Worm (Caenorhabditis elegans) whole organism, mixed stage, embryonic: ENCODE data around the gene rpt-6.

ENCODE experiments used
- elt-3 ChIP-seq: fragments of 150-350 bp; optimal IDR thresholded peaks from 2 replicates; lab custom pipeline; 2014; ENCODE audit warnings: missing biosample characterization, missing genetic modification characterization
- hlh-1 ChIP-seq: fragments of 150-350 bp; optimal IDR thresholded peaks from 2 replicates; lab custom pipeline; 2014; ENCODE audit warnings: missing biosample characterization, missing genetic modification reagents, missing genetic modification characterization
- nhr-2 ChIP-seq: fragments of 150-350 bp; optimal IDR thresholded peaks from 2 replicates; lab custom pipeline; 2014; ENCODE audit warnings: missing biosample characterization, missing genetic modification characterization
- nhr-237 ChIP-seq: fragments of 150-350 bp; optimal IDR thresholded peaks from 2 replicates; lab custom pipeline; 2014; ENCODE audit warnings: missing biosample characterization, missing genetic modification characterization
- nhr-28 ChIP-seq: fragments of 150-350 bp; optimal IDR thresholded peaks from 2 replicates; lab custom pipeline; 2014; ENCODE audit warnings: missing biosample characterization, missing genetic modification characterization
- pha-4 ChIP-seq: fragments of 150-350 bp; optimal IDR thresholded peaks from 2 replicates; lab custom pipeline; 2018; ENCODE audit warnings: missing biosample characterization, missing genetic modification reagents, missing genetic modification characterization
- snpc-4 ChIP-seq: fragments of 150-350 bp; optimal IDR thresholded peaks from 2 replicates; lab custom pipeline; 2014; ENCODE audit warnings: missing biosample characterization, missing genetic modification characterization
- sptf-1 ChIP-seq: sonication (generic microtip); optimal IDR thresholded peaks from 2 replicates; lab custom pipeline; 2017; ENCODE audit warnings: mild to moderate bottlenecking, missing genetic modification characterization, moderate library complexity, missing compliant biosample characterization
- unc-62 ChIP-seq: fragments of 150-350 bp; optimal IDR thresholded peaks from 2 replicates; lab custom pipeline; 2014; ENCODE audit warnings: missing biosample characterization, missing genetic modification reagents, missing genetic modification characterization

DNA sequence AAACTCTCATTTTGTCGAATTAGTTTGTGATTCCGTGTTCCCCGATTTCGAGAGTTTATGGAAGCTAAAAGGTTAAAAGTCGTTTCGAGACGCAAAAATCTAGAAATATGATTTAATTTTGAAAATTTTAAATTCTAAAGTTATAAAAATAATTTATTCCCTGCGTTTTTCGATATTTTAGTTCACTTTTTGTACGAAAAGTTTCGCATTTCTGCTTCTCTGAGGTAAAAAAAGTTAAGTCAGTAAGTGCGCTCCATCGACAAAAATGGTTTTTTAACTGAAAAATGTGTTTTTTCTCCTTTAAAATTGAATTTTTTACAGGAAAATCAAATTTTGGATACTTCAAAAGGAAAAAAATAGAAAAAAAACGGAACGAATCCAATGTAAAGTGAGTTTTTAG is 36.8 kb upstream of the rpt-6 start, which contains the start of gene zip-1:
- TF ChIP-seq nhr-28 (tag; lab: Kevin White, UChicago) (no peak), unc-62 (GFP tag; lab: Kevin White, UChicago) (no peak), snpc-4 (tag; lab: Kevin White, UChicago) (no peak), hlh-1 (tag; lab: Kevin White, UChicago) (no peak), elt-3 (no peak), pha-4 (tag; lab: Kevin White, UChicago) (no peak), sptf-1 (tag; lab: Kevin White, UChicago) (no peak), nhr-237 (tag; lab: Kevin White, UChicago) (no peak), nhr-2 (no peak)
